Worm (Caenorhabditis elegans): ENCODE results near the gene ttr-46.

ttr-46 gene

DNA sequence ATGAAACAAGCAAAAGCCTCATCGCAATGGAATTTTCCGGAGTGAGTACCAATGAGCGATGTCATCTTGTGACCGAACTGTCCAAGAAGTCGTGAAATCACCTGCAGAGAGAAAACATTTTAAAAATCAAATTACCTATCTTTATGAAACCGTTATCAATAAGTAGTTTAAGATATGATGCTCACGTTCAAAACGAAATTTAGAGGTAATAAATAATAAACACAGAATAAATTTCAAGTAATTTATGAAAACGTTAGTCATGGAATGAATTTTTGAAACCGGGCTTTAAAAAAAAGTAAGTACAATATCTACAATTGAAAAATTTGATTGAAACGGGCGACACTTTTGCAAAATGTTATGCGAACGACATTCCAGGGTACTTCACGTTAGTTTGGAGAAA is 36.7 kb downstream of the ttr-46 start, which contains the start of gene C27H6.8:
Gene C27H6.8, minus strand, starts transcription at position 101 of the 400 bp plus-strand sequence.
- TF ChIP-seq ref-1 (GFP tag; conservative IDR thresholded peaks at IDR 0.05) (no peak), cog-1 (tag; optimal IDR thresholded peaks at IDR 0.05) (no peak), tab-1 (GFP tag; IDR thresholded peaks at IDR 0.05) (no peak), klf-2 (GFP tag; conservative IDR thresholded peaks at IDR 0.05) (no peak), ztf-23 (GFP tag; IDR thresholded peaks at IDR 0.05) (no peak), flt-1 (GFP tag; IDR thresholded peaks at IDR 0.05) (no peak), T22C8.4 (GFP tag; IDR thresholded peaks at IDR 0.05) (no peak), med-1 (GFP tag; optimal IDR thresholded peaks at IDR 0.05; ENCODE audit: insufficient read depth) (no peak), ztf-29 (GFP tag; IDR thresholded peaks at IDR 0.05) (no peak)

DNA sequence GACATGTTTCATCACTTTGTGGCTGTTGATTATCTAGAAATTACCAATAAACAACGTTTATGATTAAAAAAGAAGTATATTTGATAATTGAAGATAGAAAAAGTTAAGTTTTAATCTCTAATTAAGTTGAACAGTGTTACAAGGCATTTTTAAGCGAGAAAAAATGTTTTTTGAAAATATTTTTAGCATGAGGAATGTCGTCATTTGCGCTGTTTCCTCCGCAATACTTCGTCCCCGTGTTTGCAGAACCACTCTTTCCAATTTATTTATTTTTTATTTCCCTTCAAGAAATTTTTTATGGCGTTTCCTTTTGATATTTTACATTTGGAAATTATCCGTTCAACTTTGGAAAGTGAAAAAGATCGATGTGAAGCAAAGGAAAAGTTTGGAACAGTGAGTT is 40.6 kb downstream of the ttr-46 start, which contains the start of the genes rde-1 and trpp-6:
Gene rde-1, minus strand, starts transcription at position 33 of the 400 bp plus-strand sequence.
Gene trpp-6, plus strand, starts transcription at position 286 of the 400 bp plus-strand sequence.
- TF ChIP-seq ztf-23 (GFP tag; IDR thresholded peaks at IDR 0.05): no peak
- TF ChIP-seq flt-1 (GFP tag; IDR thresholded peaks at IDR 0.05): no peak
- no peak for TF ChIP-seq med-1 (GFP tag; optimal IDR thresholded peaks at IDR 0.05; ENCODE audit: insufficient read depth)

DNA sequence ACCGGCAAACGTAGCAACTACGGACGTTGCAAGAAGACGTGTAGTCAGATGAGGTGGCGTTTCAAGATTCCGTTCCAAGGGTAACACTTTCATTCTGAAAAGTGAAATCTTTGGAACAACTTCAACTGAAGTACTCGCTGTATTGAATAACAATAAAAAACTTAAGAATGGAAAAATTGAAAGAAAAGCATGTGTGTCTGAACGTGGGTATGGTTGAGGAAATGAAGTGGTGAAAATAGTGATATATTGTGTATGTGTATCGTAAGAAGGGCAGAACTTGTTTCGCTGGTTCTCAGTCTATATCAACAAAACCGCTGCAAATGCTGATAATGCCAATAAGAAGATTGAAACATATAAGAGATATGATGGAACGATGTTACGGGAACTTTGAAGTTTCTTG is 44.8 kb downstream of the ttr-46 start, which contains the start of gene K08H10.6:
Gene K08H10.6, minus strand, starts transcription at position 101 of the 400 bp plus-strand sequence.
- TF ChIP-seq T22C8.4 (GFP tag; IDR thresholded peaks at IDR 0.05) (no peak), klf-2 (GFP tag; conservative IDR thresholded peaks at IDR 0.05) (no peak), med-1 (GFP tag; optimal IDR thresholded peaks at IDR 0.05; ENCODE audit: insufficient read depth) (no peak), cog-1 (tag; optimal IDR thresholded peaks at IDR 0.05) (no peak), ztf-29 (GFP tag; IDR thresholded peaks at IDR 0.05) (no peak), ztf-23 (GFP tag; IDR thresholded peaks at IDR 0.05) (no peak), flt-1 (GFP tag; IDR thresholded peaks at IDR 0.05) (no peak), ref-1 (GFP tag; conservative IDR thresholded peaks at IDR 0.05) (no peak), tab-1 (GFP tag; IDR thresholded peaks at IDR 0.05) (no peak)

DNA sequence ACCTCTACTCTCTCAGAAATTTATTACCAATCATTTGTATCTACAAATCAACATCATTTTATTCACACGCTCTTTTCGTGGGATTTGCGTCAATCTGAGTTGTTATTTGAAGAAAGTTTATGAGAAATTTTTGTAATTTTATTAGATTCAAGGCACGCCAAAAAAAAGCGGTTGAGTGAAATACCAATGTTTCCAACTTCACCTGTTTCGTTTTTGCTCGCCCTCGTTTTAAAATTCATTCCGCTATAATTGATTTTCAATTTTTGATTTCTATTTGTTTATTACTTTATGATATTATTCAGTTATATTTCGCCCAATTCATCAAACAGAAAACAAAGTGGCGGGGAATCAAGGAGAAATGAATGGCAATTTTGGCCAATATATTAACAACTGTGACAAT is 49.7 kb downstream of the ttr-46 start, which contains the start of gene K08H10.10:
Gene K08H10.10, plus strand, starts transcription at position 301 of the 400 bp plus-strand sequence.
- TF ChIP-seq ref-1 (GFP tag; conservative IDR thresholded peaks at IDR 0.05) (no peak), med-1 (GFP tag; optimal IDR thresholded peaks at IDR 0.05; ENCODE audit: insufficient read depth) (no peak), cog-1 (tag; optimal IDR thresholded peaks at IDR 0.05) (no peak), T22C8.4 (GFP tag; IDR thresholded peaks at IDR 0.05) (no peak), ztf-23 (GFP tag; IDR thresholded peaks at IDR 0.05) (no peak), tab-1 (GFP tag; IDR thresholded peaks at IDR 0.05) (no peak), flt-1 (GFP tag; IDR thresholded peaks at IDR 0.05) (no peak), ztf-29 (GFP tag; IDR thresholded peaks at IDR 0.05) (no peak), klf-2 (GFP tag; conservative IDR thresholded peaks at IDR 0.05) (no peak)
